Fruit fly (Drosophila melanogaster) whole organism, embryonic: ENCODE measurements around the gene Efhc1.1.
A peak's percentile ranks its signal among the peaks of the same experiment; 100 is the strongest.

Source experiments
- Adf1 ChIP-seq: fragments of 200-800 bp; sonication (Bioruptor generic); IDR thresholded peaks from 2 replicates; pipeline ENCODE4 v1.3.6; 2022; ENCODE audit warnings: missing biosample characterization, missing genetic modification characterization
- Asciz ChIP-seq: fragments of 200-800 bp; sonication (Bioruptor generic); optimal IDR thresholded peaks from 2 replicates; lab custom pipeline; 2017; ENCODE audit warnings: missing biosample characterization, mild to moderate bottlenecking, missing genetic modification characterization, missing genetic modification reagents
- Awh ChIP-seq: fragments of 200-800 bp; sonication (Bioruptor generic); IDR thresholded peaks from 2 replicates; pipeline ENCODE4, ENCODE4 v1.3.6; 2022; ENCODE audit warnings: missing biosample characterization, missing genetic modification characterization
- Bgb ChIP-seq: fragments of 200-800 bp; sonication (Bioruptor generic); IDR thresholded peaks from 2 replicates; pipeline ENCODE4 v1.3.6; 2022; ENCODE audit warnings: missing biosample characterization, missing genetic modification characterization; ENCODE audit not compliant: partially characterized antibody
- CG1024 ChIP-seq: fragments of 200-800 bp; sonication (Bioruptor generic); IDR thresholded peaks from 2 replicates; pipeline ENCODE4 v1.3.6; 2022; ENCODE audit warnings: missing biosample characterization, missing genetic modification characterization
- CG10431 ChIP-seq: fragments of 200-800 bp; sonication (Bioruptor generic); optimal IDR thresholded peaks from 3 replicates; lab custom pipeline; 2018; ENCODE audit warnings: missing biosample characterization, mild to moderate bottlenecking, missing genetic modification characterization
- CG12769 ChIP-seq: fragments of 200-800 bp; sonication (Bioruptor generic); optimal IDR thresholded peaks from 2 replicates; lab custom pipeline; 2019; ENCODE audit warnings: missing biosample characterization, mild to moderate bottlenecking, missing genetic modification characterization, moderate library complexity
- CG14050 ChIP-seq: fragments of 200-800 bp; sonication (Bioruptor generic); IDR thresholded peaks from 3 replicates; pipeline ENCODE4 v1.3.6; 2022; ENCODE audit warnings: missing biosample characterization, missing genetic modification characterization
- CG14441 ChIP-seq: fragments of 200-800 bp; sonication (Bioruptor generic); IDR thresholded peaks from 2 replicates; pipeline ENCODE4 v1.3.6; 2022; ENCODE audit warnings: missing biosample characterization, missing genetic modification characterization
- CG15514 ChIP-seq: fragments of 200-800 bp; sonication (Bioruptor generic); optimal IDR thresholded peaks from 3 replicates; lab custom pipeline; 2017; ENCODE audit warnings: missing biosample characterization, missing genetic modification characterization, mild to moderate bottlenecking, moderate library complexity, missing genetic modification reagents
- CG15601 ChIP-seq: fragments of 200-800 bp; sonication (Bioruptor generic); optimal IDR thresholded peaks from 3 replicates; lab custom pipeline; 2019; ENCODE audit warnings: missing biosample characterization, mild to moderate bottlenecking, missing genetic modification characterization, moderate library complexity
- CG1603 ChIP-seq: fragments of 200-800 bp; sonication (Bioruptor generic); optimal IDR thresholded peaks from 2 replicates; lab custom pipeline; 2019; ENCODE audit warnings: missing biosample characterization, mild to moderate bottlenecking, missing genetic modification characterization, moderate library complexity
- CG17186 ChIP-seq: fragments of 200-800 bp; sonication (Bioruptor generic); optimal IDR thresholded peaks from 3 replicates; lab custom pipeline; 2017; ENCODE audit warnings: missing biosample characterization, missing genetic modification reagents, missing genetic modification characterization
- CG2129 ChIP-seq: fragments of 200-800 bp; sonication (Bioruptor generic); IDR thresholded peaks from 2 replicates; pipeline ENCODE4 v1.3.6; 2022; ENCODE audit warnings: missing biosample characterization, missing genetic modification characterization; ENCODE audit not compliant: partially characterized antibody
- CG30020 ChIP-seq: fragments of 200-800 bp; optimal IDR thresholded peaks from 2 replicates; lab custom pipeline; 2019; ENCODE audit warnings: missing biosample characterization, mild to moderate bottlenecking, missing genetic modification characterization, moderate library complexity
- CG34224 ChIP-seq: fragments of 200-800 bp; sonication (Bioruptor generic); IDR thresholded peaks from 3 replicates; pipeline ENCODE4 v1.3.6; 2022; ENCODE audit warnings: missing biosample characterization, missing genetic modification characterization; ENCODE audit not compliant: partially characterized antibody
- CG42726 ChIP-seq: fragments of 200-800 bp; sonication (Bioruptor generic); IDR thresholded peaks from 2 replicates; pipeline ENCODE4 v1.3.6; 2022; ENCODE audit warnings: missing biosample characterization, missing genetic modification characterization; ENCODE audit not compliant: partially characterized antibody
- CG7556 ChIP-seq: fragments of 200-800 bp; sonication (Bioruptor generic); optimal IDR thresholded peaks from 2 replicates; lab custom pipeline; 2017; ENCODE audit warnings: missing biosample characterization, mild to moderate bottlenecking, missing genetic modification characterization
- HLH4C ChIP-seq: fragments of 200-800 bp; sonication (Bioruptor generic); IDR thresholded peaks from 3 replicates; pipeline ENCODE4 v1.3.6; 2022; ENCODE audit warnings: missing biosample characterization, missing genetic modification characterization; ENCODE audit not compliant: partially characterized antibody
- Hr3 ChIP-seq: fragments of 200-800 bp; sonication (Bioruptor generic); optimal IDR thresholded peaks from 3 replicates; lab custom pipeline; 2016; ENCODE audit warnings: missing biosample characterization, missing genetic modification characterization
- Hr78 ChIP-seq, 2 experiments: fragments of 200-800 bp in 1 of 2; fragments of >200 bp in 1 of 2; sonication (Bioruptor generic) in 1 of 2; optimal IDR thresholded peaks; 2 replicates each; lab custom pipeline; 2017 to 2019; ENCODE audit warnings: missing biosample characterization in 2 of 2, missing genetic modification characterization in 2 of 2, mild to moderate bottlenecking in 1 of 2, moderate library complexity in 1 of 2
- Opbp ChIP-seq: fragments of 200-800 bp; sonication (Bioruptor generic); IDR thresholded peaks from 3 replicates; pipeline ENCODE4 v1.3.6; 2022; ENCODE audit warnings: missing biosample characterization, missing genetic modification characterization; ENCODE audit not compliant: partially characterized antibody
- Rfx ChIP-seq: fragments of 200-800 bp; sonication (Bioruptor generic); IDR thresholded peaks from 2 replicates; pipeline ENCODE4 v1.3.6; 2022; ENCODE audit warnings: missing biosample characterization, missing genetic modification characterization
- Scr ChIP-seq: fragments of 200-800 bp; sonication (Bioruptor generic); IDR thresholded peaks from 2 replicates; pipeline ENCODE4 v1.3.6; 2022; ENCODE audit warnings: missing biosample characterization, missing genetic modification characterization; ENCODE audit not compliant: partially characterized antibody
- Sry-δ ChIP-seq: fragments of 200-800 bp; sonication (Bioruptor generic); optimal IDR thresholded peaks from 2 replicates; lab custom pipeline; 2016; ENCODE audit warnings: missing biosample characterization, missing genetic modification characterization
- Trl ChIP-seq, 3 experiments: fragments of >200 bp in 2 of 3; fragments of 200-800 bp in 1 of 3; sonication (Bioruptor generic) in 1 of 3; optimal IDR thresholded peaks; 2 replicates in 1 of 3; 3 replicates in 2 of 3; lab custom pipeline; 2016 to 2017; ENCODE audit warnings: missing biosample characterization in 1 of 3, missing genetic modification characterization in 1 of 3
- ato ChIP-seq: fragments of 200-800 bp; sonication (Bioruptor generic); IDR thresholded peaks from 2 replicates; pipeline ENCODE4 v1.3.6; 2022; ENCODE audit warnings: missing biosample characterization, missing genetic modification characterization; ENCODE audit not compliant: partially characterized antibody
- az2 ChIP-seq: fragments of 200-800 bp; sonication (Bioruptor generic); optimal IDR thresholded peaks from 3 replicates; lab custom pipeline; 2016; ENCODE audit warnings: missing biosample characterization, missing genetic modification characterization
- cad ChIP-seq: fragments of >200 bp; optimal IDR thresholded peaks from 2 replicates; lab custom pipeline; 2017; ENCODE audit warnings: missing biosample characterization, missing genetic modification characterization
- chn ChIP-seq: fragments of 200-800 bp; sonication (Bioruptor generic); optimal IDR thresholded peaks from 2 replicates; lab custom pipeline; 2016; ENCODE audit warnings: missing biosample characterization, missing genetic modification characterization
- croc ChIP-seq: fragments of 200-800 bp; sonication (Bioruptor generic); conservative IDR thresholded peaks from 3 replicates; pipeline ENCODE4 v1.3.6; 2022; ENCODE audit warnings: missing biosample characterization, missing genetic modification characterization
- dysf ChIP-seq: fragments of 200-800 bp; sonication (Bioruptor generic); IDR thresholded peaks from 3 replicates; pipeline ENCODE4 v1.3.6; 2022; ENCODE audit warnings: missing biosample characterization, missing genetic modification characterization
- exex ChIP-seq: fragments of 200-800 bp; sonication (Bioruptor generic); optimal IDR thresholded peaks from 4 replicates; lab custom pipeline; 2018; ENCODE audit warnings: missing biosample characterization, mild to moderate bottlenecking, missing genetic modification characterization, moderate library complexity
- grn ChIP-seq: fragments of 200-800 bp; sonication (Bioruptor generic); optimal IDR thresholded peaks from 3 replicates; lab custom pipeline; 2017; ENCODE audit warnings: missing biosample characterization, missing genetic modification characterization
- hb ChIP-seq: fragments of 200-800 bp; sonication (Bioruptor generic); IDR thresholded peaks from 3 replicates; pipeline ENCODE4 v1.3.6; 2022; ENCODE audit warnings: missing biosample characterization, missing genetic modification characterization; ENCODE audit not compliant: partially characterized antibody
- jing ChIP-seq: fragments of 200-800 bp; sonication (Bioruptor generic); optimal IDR thresholded peaks from 2 replicates; lab custom pipeline; 2018; ENCODE audit warnings: missing biosample characterization, mild to moderate bottlenecking, missing genetic modification characterization
- lab ChIP-seq: fragments of 200-800 bp; sonication (Bioruptor generic); optimal IDR thresholded peaks from 3 replicates; lab custom pipeline; 2017; ENCODE audit warnings: missing biosample characterization, missing genetic modification characterization, mild to moderate bottlenecking, moderate library complexity, missing genetic modification reagents
- nerfin-2 ChIP-seq: fragments of 200-800 bp; sonication (Bioruptor generic); IDR thresholded peaks from 2 replicates; pipeline ENCODE4 v1.3.6; 2022; ENCODE audit warnings: missing biosample characterization, missing genetic modification characterization; ENCODE audit not compliant: partially characterized antibody
- org-1 ChIP-seq: fragments of 200-800 bp; sonication (Bioruptor generic); optimal IDR thresholded peaks from 2 replicates; lab custom pipeline; 2017; ENCODE audit warnings: missing biosample characterization, missing genetic modification characterization
- pfk ChIP-seq: fragments of 200-800 bp; sonication (Bioruptor generic); optimal IDR thresholded peaks from 2 replicates; lab custom pipeline; 2018; ENCODE audit warnings: missing biosample characterization, mild to moderate bottlenecking, missing genetic modification characterization, moderate library complexity
- sens ChIP-seq: fragments of 200-800 bp; sonication (Bioruptor generic); peaks from one replicate; lab custom pipeline; 2016; ENCODE audit warnings: missing biosample characterization, missing genetic modification characterization
- sna ChIP-seq: fragments of 200-800 bp; sonication (Bioruptor generic); IDR thresholded peaks from 2 replicates; pipeline ENCODE4 v1.3.6; 2022; ENCODE audit warnings: missing biosample characterization, missing genetic modification characterization; ENCODE audit not compliant: partially characterized antibody
- tll ChIP-seq, 2 experiments: fragments of 200-800 bp in 1 of 2; fragments of >200 bp in 1 of 2; sonication (Bioruptor generic) in 1 of 2; optimal IDR thresholded peaks; 2 replicates each; lab custom pipeline; 2017 to 2019; ENCODE audit warnings: missing biosample characterization in 2 of 2, missing genetic modification characterization in 2 of 2, mild to moderate bottlenecking in 1 of 2, moderate library complexity in 1 of 2
- ttk ChIP-seq: fragments of 200-800 bp; sonication (Bioruptor generic); IDR thresholded peaks from 2 replicates; pipeline ENCODE4 v2.1.2; 2022; ENCODE audit warnings: missing biosample characterization, missing genetic modification characterization
- unc-4 ChIP-seq: fragments of 200-800 bp; sonication (Bioruptor generic); IDR thresholded peaks from 2 replicates; pipeline ENCODE4 v1.3.6; 2022; ENCODE audit warnings: missing biosample characterization, missing genetic modification characterization; ENCODE audit not compliant: partially characterized antibody
- zfh2 ChIP-seq: fragments of 200-800 bp; sonication (Bioruptor generic); optimal IDR thresholded peaks from 2 replicates; lab custom pipeline; 2016; ENCODE audit warnings: missing biosample characterization, missing genetic modification characterization

The Efhc1.1 gene

DNA sequence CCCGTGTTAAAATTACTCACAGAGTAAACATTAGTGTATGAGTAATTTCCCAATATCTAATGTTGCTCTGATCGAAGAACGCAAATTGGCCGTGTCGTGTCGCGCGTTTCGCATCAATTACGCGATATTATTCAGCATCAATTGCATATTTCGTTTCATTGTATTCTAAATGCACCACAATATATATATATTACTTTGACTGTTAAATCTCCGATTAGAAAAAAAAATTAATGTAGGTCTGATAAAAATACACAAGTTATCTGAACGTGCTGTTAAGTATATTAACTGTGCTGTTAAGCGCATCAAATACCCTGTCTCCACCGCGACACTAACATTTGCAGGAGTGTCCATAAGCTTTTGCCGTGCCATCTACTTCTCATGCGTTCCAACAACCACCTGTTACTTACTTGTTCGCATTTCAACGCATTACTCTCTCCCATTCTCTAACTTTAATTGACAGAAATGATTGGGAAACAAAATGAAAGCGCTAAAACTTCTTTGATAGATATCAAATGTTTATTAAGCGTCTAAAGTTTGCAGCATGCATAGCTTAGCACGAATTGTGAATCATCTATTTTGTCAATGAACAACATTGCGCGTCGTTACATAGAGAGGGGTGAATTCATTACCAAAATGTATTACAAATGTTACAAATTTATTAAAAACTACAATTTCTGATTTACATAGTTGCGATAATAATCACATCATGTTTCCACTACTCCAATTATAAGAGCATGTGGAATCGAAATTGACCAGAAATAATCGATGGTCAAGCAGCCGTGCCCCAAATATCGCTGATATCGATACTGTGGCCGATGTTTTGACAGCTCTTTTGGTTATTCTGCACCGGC is 22.8 kb downstream of the Efhc1.1 start, which contains the start of the genes Graf and mRpL3 (continued):
- peak; percentile 81 for TF ChIP-seq CG2129 (GFP tag; lab: Robert Waterston, UW)
- peak; percentile 87 for TF ChIP-seq CG34224 (GFP tag; lab: Robert Waterston, UW)
- TF ChIP-seq CG15601 (tag; lab: Kevin White, UChicago) = no peak
- no peak for TF ChIP-seq Asciz
- TF ChIP-seq dysf = no peak
- peak; percentile 86 for TF ChIP-seq Scr (GFP tag; lab: Robert Waterston, UW)
- TF ChIP-seq CG12769 (tag; lab: Kevin White, UChicago) = no peak
- TF ChIP-seq Opbp = peak; percentile 94
- no peak for TF ChIP-seq croc
- 0 out of 2 replicates have a peak, but pooled peaks have one; percentile 27 for TF ChIP-seq Rfx (GFP tag; lab: Robert Waterston, UW)
- TF ChIP-seq grn (GFP tag; lab: Kevin White, UChicago) = peak; percentile 14
- TF ChIP-seq exex (tag; lab: Kevin White, UChicago) = peak; percentile 8
- peak; percentile 92 for TF ChIP-seq nerfin-2
- peak; percentile 58 for TF ChIP-seq sens (GFP tag; lab: Kevin White, UChicago)
- peak; percentile 80 for TF ChIP-seq unc-4 (GFP tag; lab: Robert Waterston, UW)
- TF ChIP-seq CG30020 (tag; lab: Kevin White, UChicago) = peak; percentile 96
- no peak for TF ChIP-seq Adf1 (GFP tag; lab: Robert Waterston, UW)
- peak; percentile 93 for TF ChIP-seq hb (GFP tag; lab: Robert Waterston, UW)
- TF ChIP-seq chn (GFP tag; lab: Kevin White, UChicago) = no peak
- TF ChIP-seq CG42726 (GFP tag; lab: Robert Waterston, UW) = peak; percentile 88
- peak; percentile 83 for TF ChIP-seq sna (GFP tag; lab: Robert Waterston, UW)
- no peak for TF ChIP-seq az2 (GFP tag; lab: Kevin White, UChicago)
- no peak for TF ChIP-seq jing
- no peak for TF ChIP-seq org-1 (GFP tag; lab: Kevin White, UChicago)
- TF ChIP-seq CG17186 (GFP tag; lab: Kevin White, UChicago) = peak; percentile 99
- no peak for TF ChIP-seq ttk (GFP tag; lab: Robert Waterston, UW)
- peak; percentile 19 for TF ChIP-seq CG15514 (GFP tag; lab: Kevin White, UChicago)
- TF ChIP-seq Sry-δ = peak; percentile 68
- TF ChIP-seq cad (GFP tag; lab: Kevin White, UChicago) = no peak
- TF ChIP-seq HLH4C (GFP tag; lab: Robert Waterston, UW) = peak; percentile 91
- no peak for TF ChIP-seq CG14050 (GFP tag; lab: Robert Waterston, UW)
- no peak for TF ChIP-seq Awh (GFP tag; lab: Robert Waterston, UW)
- TF ChIP-seq lab = no peak
- TF ChIP-seq ato (GFP tag; lab: Robert Waterston, UW) = peak; percentile 90
- 0 out of 2 replicates have a peak, but pooled peaks have one; percentile 14 for TF ChIP-seq CG14441 (GFP tag; lab: Robert Waterston, UW)
- peak; percentile 33 for TF ChIP-seq CG1603
- peak; percentile 89 for TF ChIP-seq pfk (GFP tag; lab: Kevin White, UChicago)
- TF ChIP-seq CG7556 = no peak
- peak in 1 of 2 experiments; percentile 23 for TF ChIP-seq Hr78 (GFP tag; optimal IDR thresholded peaks at IDR 0.05; lab: Kevin White, UChicago)
- no peak for TF ChIP-seq zfh2 (GFP tag; lab: Kevin White, UChicago)
- no peak for TF ChIP-seq CG10431 (GFP tag; lab: Kevin White, UChicago)
- no peak for TF ChIP-seq Trl (optimal IDR thresholded peaks at IDR 0.05; lab: Kevin White, UChicago)
- TF ChIP-seq Trl (GFP tag; optimal IDR thresholded peaks at IDR 0.05; lab: Kevin White, UChicago) = no peak
- TF ChIP-seq CG1024 (GFP tag; lab: Robert Waterston, UW) = peak; percentile 11; the same call in 1 of the 2 replicates
- peak; percentile 4 for TF ChIP-seq Hr3 (GFP tag; lab: Kevin White, UChicago)
- TF ChIP-seq tll (GFP tag; optimal IDR thresholded peaks at IDR 0.05; lab: Kevin White, UChicago) = peak in 1 of 2 experiments; percentile 2
- TF ChIP-seq Bgb (GFP tag; lab: Robert Waterston, UW) = peak; percentile 93
